Worm (Caenorhabditis elegans) whole organism, L1 larva: ENCODE results near the gene rabr-1.

Experiments used
- C34B4.2 ChIP-seq: sonication (generic microtip); optimal IDR thresholded peaks from 2 replicates; lab custom pipeline; 2017; ENCODE audit warnings: mild to moderate bottlenecking, missing genetic modification characterization, missing compliant biosample characterization
- F16B12.6 ChIP-seq: fragments of 150-350 bp; optimal IDR thresholded peaks from 2 replicates; lab custom pipeline; 2014; ENCODE audit warnings: missing biosample characterization, missing genetic modification characterization
- aly-2 ChIP-seq: fragments of 150-350 bp; optimal IDR thresholded peaks from 2 replicates; lab custom pipeline; 2014; ENCODE audit warnings: missing biosample characterization, missing genetic modification characterization
- ceh-82 ChIP-seq, 3 experiments: fragments of 150-350 bp in 1 of 3; sonication (generic microtip) in 2 of 3; optimal IDR thresholded peaks; 2 replicates each; lab custom pipeline; 2014 to 2017; ENCODE audit warnings: missing biosample characterization in 3 of 3, missing genetic modification characterization in 3 of 3
- ceh-88 ChIP-seq: fragments of 200-800 bp; sonication (Bioruptor generic); IDR thresholded peaks from 2 replicates; pipeline ENCODE4 v1.3.6; 2022; ENCODE audit warnings: missing genetic modification characterization, missing compliant biosample characterization
- ces-1 ChIP-seq: fragments of 150-350 bp; optimal IDR thresholded peaks from 2 replicates; lab custom pipeline; 2014; ENCODE audit warnings: missing biosample characterization, missing genetic modification reagents, missing genetic modification characterization
- dsc-1 ChIP-seq: sonication (generic microtip); optimal IDR thresholded peaks from 2 replicates; lab custom pipeline; 2016; ENCODE audit warnings: mild to moderate bottlenecking, missing genetic modification characterization, missing compliant biosample characterization
- efl-1 ChIP-seq, 4 experiments: fragments of 150-350 bp; optimal IDR thresholded peaks in 3 of 4; peaks in 1 of 4; 1 replicate in 1 of 4; 2 replicates in 3 of 4; lab custom pipeline; 2014; ENCODE audit warnings: missing biosample characterization in 2 of 4, missing genetic modification characterization in 2 of 4, missing genetic modification reagents in 2 of 4
- egl-13 ChIP-seq: sonication (generic microtip); optimal IDR thresholded peaks from 2 replicates; lab custom pipeline; 2016; ENCODE audit warnings: missing genotype, missing genetic modification reagents, missing genetic modification characterization, missing compliant biosample characterization
- egl-27 ChIP-seq, 2 experiments: fragments of 150-350 bp in 1 of 2; sonication (generic microtip); optimal IDR thresholded peaks; 3 replicates each; lab custom pipeline; 2017 to 2018; ENCODE audit warnings: missing biosample characterization in 2 of 2, missing genetic modification characterization in 2 of 2, missing genetic modification reagents in 2 of 2
- ets-5 ChIP-seq: fragments of 200-800 bp; sonication (Bioruptor generic); IDR thresholded peaks from 2 replicates; pipeline ENCODE4 v1.3.6; 2022; ENCODE audit warnings: missing genetic modification characterization, missing compliant biosample characterization
- fkh-10 ChIP-seq: sonication (generic microtip); optimal IDR thresholded peaks from 2 replicates; lab custom pipeline; 2017; ENCODE audit warnings: missing biosample characterization, missing genetic modification reagents, missing genetic modification characterization
- fkh-8 ChIP-seq: sonication (generic microtip); optimal IDR thresholded peaks from 2 replicates; lab custom pipeline; 2016; ENCODE audit warnings: mild to moderate bottlenecking, missing genetic modification characterization, missing compliant biosample characterization
- grh-1 ChIP-seq: fragments of 200-800 bp; sonication (Bioruptor generic); IDR thresholded peaks from 2 replicates; pipeline ENCODE4 v1.3.6; 2022; ENCODE audit warnings: missing genetic modification reagents, missing genetic modification characterization, missing compliant biosample characterization
- hlh-17 ChIP-seq: fragments of 200-800 bp; sonication (Bioruptor generic); optimal IDR thresholded peaks from 2 replicates; lab custom pipeline; 2018; ENCODE audit warnings: missing genetic modification characterization, mild to moderate bottlenecking, missing compliant biosample characterization, moderate library complexity, borderline replicate concordance
- irx-1 ChIP-seq: sonication (generic microtip); optimal IDR thresholded peaks from 2 replicates; lab custom pipeline; 2016; ENCODE audit warnings: missing genetic modification characterization, missing compliant biosample characterization
- lin-14 ChIP-seq: fragments of 200-800 bp; sonication (Bioruptor generic); optimal IDR thresholded peaks from 2 replicates; lab custom pipeline; 2018; ENCODE audit warnings: mild to moderate bottlenecking, missing genetic modification characterization, moderate library complexity, missing compliant biosample characterization
- lir-3 ChIP-seq: sonication (generic microtip); optimal IDR thresholded peaks from 2 replicates; lab custom pipeline; 2016; ENCODE audit warnings: mild to moderate bottlenecking, missing genetic modification characterization, moderate library complexity, missing compliant biosample characterization; ENCODE audit not compliant: poor library complexity
- lsy-2 ChIP-seq, 2 experiments: fragments of 150-350 bp; optimal IDR thresholded peaks; 2 replicates each; lab custom pipeline; 2014; ENCODE audit warnings: missing biosample characterization in 2 of 2, missing genetic modification characterization in 2 of 2
- mab-9 ChIP-seq: fragments of 200-800 bp; sonication (Bioruptor generic); IDR thresholded peaks from 2 replicates; pipeline ENCODE4 v1.3.6; 2022; ENCODE audit warnings: missing genetic modification reagents, missing genetic modification characterization, missing compliant biosample characterization
- nhr-19 ChIP-seq: fragments of 200-800 bp; sonication (Bioruptor generic); conservative IDR thresholded peaks from 2 replicates; pipeline ENCODE4 v1.3.6; 2022; ENCODE audit warnings: missing genetic modification characterization, missing compliant biosample characterization
- nhr-28 ChIP-seq: fragments of 150-350 bp; optimal IDR thresholded peaks from 2 replicates; lab custom pipeline; 2014; ENCODE audit warnings: missing biosample characterization, missing genetic modification characterization
- nhr-47 ChIP-seq: sonication (generic microtip); optimal IDR thresholded peaks from 2 replicates; lab custom pipeline; 2016; ENCODE audit warnings: mild to moderate bottlenecking, missing genetic modification characterization, moderate library complexity, missing compliant biosample characterization
- nhr-71 ChIP-seq: sonication (generic microtip); optimal IDR thresholded peaks from 2 replicates; lab custom pipeline; 2016; ENCODE audit warnings: mild to moderate bottlenecking, missing genetic modification characterization, moderate library complexity, missing compliant biosample characterization
- nhr-90 ChIP-seq: sonication (generic microtip); optimal IDR thresholded peaks from 2 replicates; lab custom pipeline; 2016; ENCODE audit warnings: mild to moderate bottlenecking, missing genetic modification characterization, missing compliant biosample characterization; ENCODE audit not compliant: poor library complexity
- pqm-1 ChIP-seq: sonication (generic microtip); optimal IDR thresholded peaks from 3 replicates; lab custom pipeline; 2017; ENCODE audit warnings: missing biosample characterization, missing genetic modification characterization
- rnt-1 ChIP-seq: sonication (generic microtip); optimal IDR thresholded peaks from 2 replicates; lab custom pipeline; 2016; ENCODE audit warnings: mild to moderate bottlenecking, missing genetic modification characterization, moderate library complexity, missing compliant biosample characterization
- snu-23 ChIP-seq: sonication (generic microtip); optimal IDR thresholded peaks from 2 replicates; lab custom pipeline; 2016; ENCODE audit warnings: missing genetic modification characterization, missing compliant biosample characterization
- sptf-1 ChIP-seq: fragments of 150-350 bp; optimal IDR thresholded peaks from 2 replicates; lab custom pipeline; 2014; ENCODE audit warnings: missing biosample characterization, missing genetic modification characterization
- unc-86 ChIP-seq: sonication (generic microtip); optimal IDR thresholded peaks from 2 replicates; lab custom pipeline; 2016; ENCODE audit warnings: missing genetic modification characterization, missing compliant biosample characterization
- xbp-1 ChIP-seq: sonication (generic microtip); optimal IDR thresholded peaks from 2 replicates; lab custom pipeline; 2016; ENCODE audit warnings: missing genetic modification characterization, missing compliant biosample characterization
- zag-1 ChIP-seq: fragments of 150-350 bp; optimal IDR thresholded peaks from 2 replicates; lab custom pipeline; 2014; ENCODE audit warnings: missing biosample characterization, missing genetic modification characterization
- ztf-11 ChIP-seq, 2 experiments: sonication (generic microtip); optimal IDR thresholded peaks; 2 replicates each; lab custom pipeline; 2016 to 2017; ENCODE audit warnings: missing genetic modification characterization in 2 of 2, missing biosample characterization in 1 of 2, missing compliant biosample characterization in 1 of 2
- ztf-4 ChIP-seq: fragments of 150-350 bp; optimal IDR thresholded peaks from 2 replicates; lab custom pipeline; 2014; ENCODE audit warnings: missing biosample characterization, missing genetic modification characterization

Gene rabr-1

ce11 chrX:2450994-2451393 lies 45.0 kb upstream of the rabr-1 start:
- TF ChIP-seq nhr-28 (tag; lab: Kevin White, UChicago) (no peak), lin-14 (GFP tag; lab: Kevin White, UChicago) (peak; percentile 12), ces-1 (GFP tag; lab: Kevin White, UChicago) (no peak)

- TF ChIP-seq lin-14 (GFP tag; lab: Kevin White, UChicago) (peak; percentile 29), rnt-1 (tag; lab: Kevin White, UChicago) (peak; percentile 53), grh-1 (GFP tag; lab: Robert Waterston, UW) (no peak), nhr-71 (tag; lab: Kevin White, UChicago) (peak; percentile 24)
These were observed 43.7 kb upstream of the rabr-1 start for ce11 chrX:2452297-2452696.

ce11 chrX:2452716-2453115 lies 43.3 kb upstream of the rabr-1 start:
- no peak for TF ChIP-seq sptf-1 (tag; lab: Kevin White, UChicago)
- TF ChIP-seq nhr-47 (tag; lab: Kevin White, UChicago) = no peak
- TF ChIP-seq efl-1 (optimal IDR thresholded peaks at IDR 0.05; lab: Kevin White, UChicago) = no peak
- TF ChIP-seq efl-1 (GFP tag; optimal IDR thresholded peaks at IDR 0.05 in 1 of 2; lab: Kevin White, UChicago) = peak in 1 of 2 experiments; percentile 34

ce11 chrX:2454914-2455313 lies 41.1 kb upstream of the rabr-1 start:
- no peak for TF ChIP-seq lsy-2 (tag; optimal IDR thresholded peaks at IDR 0.05; lab: Kevin White, UChicago)
- no peak for TF ChIP-seq nhr-28 (tag; lab: Kevin White, UChicago)
- peak; percentile 28 for TF ChIP-seq lin-14 (GFP tag; lab: Kevin White, UChicago)
- no peak for TF ChIP-seq ceh-88 (GFP tag; lab: Robert Waterston, UW)
- TF ChIP-seq ceh-82 (tag; optimal IDR thresholded peaks at IDR 0.05; lab: Kevin White, UChicago) = peak in 1 of 3 experiments; percentile 15
- TF ChIP-seq rnt-1 (tag; lab: Kevin White, UChicago) = no peak
- TF ChIP-seq fkh-10 = peak; percentile 44

ce11 chrX:2456141-2456540 lies 39.8 kb upstream of the rabr-1 start:
- TF ChIP-seq lin-14 (GFP tag; lab: Kevin White, UChicago) (peak; percentile 68), nhr-71 (tag; lab: Kevin White, UChicago) (peak; percentile 16), fkh-10 (peak; percentile 49), snu-23 (no peak), unc-86 (peak; percentile 27), egl-13 (tag; lab: Kevin White, UChicago) (peak; percentile 7), ceh-82 (tag; optimal IDR thresholded peaks at IDR 0.05; lab: Kevin White, UChicago) (peak in 1 of 3 experiments; percentile 15), lir-3 (tag; lab: Kevin White, UChicago) (no peak), ztf-11 (tag; optimal IDR thresholded peaks at IDR 0.05; lab: Kevin White, UChicago) (no peak), nhr-47 (tag; lab: Kevin White, UChicago) (peak; percentile 9), ets-5 (GFP tag; lab: Robert Waterston, UW) (no peak)

- TF ChIP-seq lin-14 (GFP tag; lab: Kevin White, UChicago) (peak; percentile 3), ztf-11 (tag; optimal IDR thresholded peaks at IDR 0.05; lab: Kevin White, UChicago) (no peak), dsc-1 (tag; lab: Kevin White, UChicago) (peak; percentile 20), efl-1 (optimal IDR thresholded peaks at IDR 0.05; lab: Kevin White, UChicago) (no peak), efl-1 (GFP tag; optimal IDR thresholded peaks at IDR 0.05 in 1 of 2; lab: Kevin White, UChicago) (peak in 1 of 2 experiments; percentile 32), C34B4.2 (no peak), fkh-10 (peak; percentile 82), irx-1 (tag; lab: Kevin White, UChicago) (peak; percentile 13)
These were observed 38.5 kb upstream of the rabr-1 start for ce11 chrX:2457461-2457860.

- TF ChIP-seq nhr-19 (GFP tag; lab: Robert Waterston, UW) = 0 out of 2 replicates have a peak, but pooled peaks have one; percentile 12
- TF ChIP-seq unc-86 = no peak
These were observed 36.2 kb upstream of the rabr-1 start, which contains the start of gene fox-1 for ce11 chrX:2459793-2460192. Gene fox-1 (minus strand): TSS chrX:2459893.

ce11 chrX:2461742-2462141 lies 34.2 kb upstream of the rabr-1 start:
- TF ChIP-seq zag-1 (no peak), fkh-8 (no peak), egl-13 (tag; lab: Kevin White, UChicago) (no peak), ztf-4 (tag; lab: Kevin White, UChicago) (no peak), xbp-1 (no peak), nhr-90 (tag; lab: Kevin White, UChicago) (no peak), unc-86 (no peak), egl-27 (tag; optimal IDR thresholded peaks at IDR 0.05; lab: Kevin White, UChicago) (no peak), lin-14 (GFP tag; lab: Kevin White, UChicago) (no peak), ets-5 (GFP tag; lab: Robert Waterston, UW) (no peak), F16B12.6 (tag; lab: Kevin White, UChicago) (no peak), pqm-1 (tag; lab: Kevin White, UChicago) (no peak), mab-9 (GFP tag; lab: Robert Waterston, UW) (no peak), hlh-17 (GFP tag; lab: Kevin White, UChicago) (no peak), aly-2 (no peak), ceh-88 (GFP tag; lab: Robert Waterston, UW) (no peak)
